Fruit fly (Drosophila melanogaster): Measurements from ENCODE around the gene ntc.

The ntc gene

DNA sequence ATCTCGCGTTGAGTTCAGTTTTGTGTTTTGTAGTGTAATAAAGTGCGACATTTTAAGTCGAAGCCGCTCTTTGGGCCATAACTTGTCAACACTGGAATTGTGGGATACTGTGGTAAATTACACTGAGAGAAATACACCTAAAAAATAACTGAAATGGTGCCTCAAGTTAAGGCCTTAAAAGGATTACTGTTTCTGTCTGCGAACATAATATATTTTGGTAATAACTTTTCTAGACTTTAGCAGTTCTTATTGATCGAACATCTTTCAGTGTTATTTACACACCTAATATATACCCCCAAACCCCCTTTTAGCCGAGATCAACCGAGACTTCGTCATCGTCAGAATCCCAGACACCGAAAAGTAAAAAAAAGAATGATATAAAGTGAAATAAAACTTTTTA is 45.6 kb upstream of the ntc start (continued):
- TF ChIP-seq nmo (GFP tag; optimal IDR thresholded peaks at IDR 0.05) (peak; percentile 55), grau (tag; optimal IDR thresholded peaks at IDR 0.05) (peak; percentile 36), CG14860 (GFP tag; IDR thresholded peaks at IDR 0.05; ENCODE audit: partially characterized antibody) (no peak), Sox100B (GFP tag; optimal IDR thresholded peaks at IDR 0.05) (peak; percentile 7), CG30431 (GFP tag; optimal IDR thresholded peaks at IDR 0.05) (peak; percentile 0), CG2678 (tag; optimal IDR thresholded peaks at IDR 0.05) (peak; percentile 55), slou (GFP tag; optimal IDR thresholded peaks at IDR 0.05) (no peak), inv (GFP tag; IDR thresholded peaks at IDR 0.05; ENCODE audit: partially characterized antibody) (no peak), CG2116 (GFP tag; optimal IDR thresholded peaks at IDR 0.05) (no peak), CG5245 (GFP tag; optimal IDR thresholded peaks at IDR 0.05) (peak; percentile 18), MTF-1 (GFP tag; optimal IDR thresholded peaks at IDR 0.05; ENCODE audit: borderline replicate concordance) (no peak), fd3F (GFP tag; optimal IDR thresholded peaks at IDR 0.05) (no peak), CG33557 (GFP tag; optimal IDR thresholded peaks at IDR 0.05) (peak; percentile 24), lilli (GFP tag; optimal IDR thresholded peaks at IDR 0.05) (peak; percentile 37), br (optimal IDR thresholded peaks at IDR 0.05) (no peak), Fer2 (tag; optimal IDR thresholded peaks at IDR 0.05) (no peak), CG1024 (GFP tag; IDR thresholded peaks at IDR 0.05) (no peak), lab (GFP tag; optimal IDR thresholded peaks at IDR 0.05) (peak; percentile 24), gem (tag; optimal IDR thresholded peaks at IDR 0.05) (peak; percentile 68), NfI (GFP tag; optimal IDR thresholded peaks at IDR 0.05) (no peak), gro (GFP tag; optimal IDR thresholded peaks at IDR 0.05) (no peak), vvl (GFP tag; IDR thresholded peaks at IDR 0.05) (peak; percentile 59), oc (tag; optimal IDR thresholded peaks at IDR 0.05) (peak; percentile 5), H15 (GFP tag; IDR thresholded peaks at IDR 0.05) (no peak), CG9932 (GFP tag; IDR thresholded peaks at IDR 0.05) (peak; percentile 47; the same call in 1 of the 2 replicates), onecut (GFP tag; IDR thresholded peaks at IDR 0.05) (no peak), CG8924 (tag; optimal IDR thresholded peaks at IDR 0.05) (peak; percentile 26), CG7357 (GFP tag; IDR thresholded peaks at IDR 0.05) (no peak), CG4730 (GFP tag; IDR thresholded peaks at IDR 0.05) (no peak), CG11504 (tag; optimal IDR thresholded peaks at IDR 0.05) (peak; percentile 45), sna (GFP tag; IDR thresholded peaks at IDR 0.05; ENCODE audit: partially characterized antibody) (no peak), sc (optimal IDR thresholded peaks at IDR 0.05) (no peak), sc (GFP tag; optimal IDR thresholded peaks at IDR 0.05) (peak; percentile 1), shn (GFP tag; optimal IDR thresholded peaks at IDR 0.05) (no peak), Fer1 (GFP tag; optimal IDR thresholded peaks at IDR 0.05) (no peak), CG18599 (GFP tag; optimal IDR thresholded peaks at IDR 0.05) (no peak), CG1647 (GFP tag; optimal IDR thresholded peaks at IDR 0.05) (peak; percentile 2), CG17912 (GFP tag; optimal IDR thresholded peaks at IDR 0.05) (no peak), so (GFP tag; IDR thresholded peaks at IDR 0.05) (0 out of 3 replicates have a peak, but pooled peaks have one; percentile 14), CG30403 (GFP tag; optimal IDR thresholded peaks at IDR 0.05) (peak; percentile 26), CG5953 (GFP tag; IDR thresholded peaks at IDR 0.05) (no peak), BtbVII (GFP tag; optimal IDR thresholded peaks at IDR 0.05) (no peak), CG15601 (tag; optimal IDR thresholded peaks at IDR 0.05) (peak; percentile 43), Rfx (GFP tag; IDR thresholded peaks at IDR 0.05) (peak; percentile 37; the same call in 1 of the 2 replicates), CG12155 (GFP tag; optimal IDR thresholded peaks at IDR 0.05) (no peak), CG9437 (GFP tag; optimal IDR thresholded peaks at IDR 0.05) (no peak), CG11696 (GFP tag; IDR thresholded peaks at IDR 0.05) (no peak), Six4 (GFP tag; optimal IDR thresholded peaks at IDR 0.05) (peak; percentile 44), dmrt99B (tag; optimal IDR thresholded peaks at IDR 0.05) (peak; percentile 44), ewg (GFP tag; optimal IDR thresholded peaks at IDR 0.05) (peak; percentile 31), CG12744 (GFP tag; optimal IDR thresholded peaks at IDR 0.05) (no peak)
